Worm (Caenorhabditis elegans) whole organism, L4 larva: ENCODE results near the gene K12H6.5.

ENCODE experiments used
- R02D3.7 ChIP-seq: fragments of 150-350 bp; sonication (generic microtip); optimal IDR thresholded peaks from 3 replicates; lab custom pipeline; 2014; ENCODE audit warnings: missing biosample characterization, missing genetic modification characterization
- T26A8.4 ChIP-seq: fragments of 200-800 bp; sonication (Bioruptor generic); IDR thresholded peaks from 2 replicates; pipeline ENCODE4 v1.3.6; 2022; ENCODE audit warnings: missing genetic modification characterization, missing compliant biosample characterization
- Y105C5A.15 ChIP-seq: fragments of 200-800 bp; sonication (Bioruptor generic); IDR thresholded peaks from 2 replicates; pipeline ENCODE4 v1.3.6; 2022; ENCODE audit warnings: missing genetic modification characterization, missing compliant biosample characterization
- Y5F2A.4 ChIP-seq: fragments of 200-800 bp; sonication (Bioruptor generic); optimal IDR thresholded peaks from 2 replicates; lab custom pipeline; 2018; ENCODE audit warnings: mild to moderate bottlenecking, missing genetic modification characterization, missing compliant biosample characterization
- aha-1 ChIP-seq: fragments of 150-350 bp; peaks from one replicate; lab custom pipeline; 2014; ENCODE audit warnings: missing biosample characterization, missing genetic modification characterization
- ceh-20 ChIP-seq: fragments of 200-800 bp; sonication (Bioruptor generic); IDR thresholded peaks from 2 replicates; pipeline ENCODE4 v1.3.6; 2022; ENCODE audit warnings: missing genetic modification reagents, missing genetic modification characterization, missing compliant biosample characterization
- ceh-32 ChIP-seq: sonication (generic microtip); optimal IDR thresholded peaks from 2 replicates; lab custom pipeline; 2016; ENCODE audit warnings: mild to moderate bottlenecking, missing genetic modification characterization, missing compliant biosample characterization; ENCODE audit not compliant: poor library complexity
- ceh-44 ChIP-seq: fragments of 200-800 bp; sonication (Bioruptor generic); IDR thresholded peaks from 2 replicates; pipeline ENCODE4 v1.3.6; 2022; ENCODE audit warnings: missing genetic modification reagents, missing genetic modification characterization, missing compliant biosample characterization
- cey-2 ChIP-seq: sonication (generic microtip); optimal IDR thresholded peaks from 3 replicates; lab custom pipeline; 2017; ENCODE audit warnings: missing genetic modification characterization, mild to moderate bottlenecking, missing compliant biosample characterization, antibody characterized with exemption, borderline replicate concordance; ENCODE audit not compliant: insufficient read depth
- daf-12 ChIP-seq: fragments of 150-350 bp; optimal IDR thresholded peaks from 2 replicates; lab custom pipeline; 2014; ENCODE audit warnings: missing biosample characterization, missing genetic modification reagents, missing genetic modification characterization
- daf-16 ChIP-seq, 3 experiments: sonication (generic microtip); optimal IDR thresholded peaks; 2 replicates each; lab custom pipeline; 2016 to 2017; ENCODE audit warnings: missing genetic modification characterization in 3 of 3, missing genetic modification reagents in 3 of 3, mild to moderate bottlenecking in 2 of 3, missing compliant biosample characterization in 2 of 3, missing biosample characterization in 1 of 3, moderate library complexity in 1 of 3
- daf-19 ChIP-seq: fragments of 200-800 bp; sonication (Bioruptor generic); conservative IDR thresholded peaks from 2 replicates; pipeline ENCODE4 v1.3.6; 2022; ENCODE audit warnings: missing genetic modification characterization, missing compliant biosample characterization
- dmd-6 ChIP-seq: fragments of 200-800 bp; sonication (Bioruptor generic); IDR thresholded peaks from 2 replicates; pipeline ENCODE4 v1.3.6; 2022; ENCODE audit warnings: missing genetic modification reagents, missing genetic modification characterization, missing compliant biosample characterization
- dpl-1 ChIP-seq: fragments of 150-350 bp; optimal IDR thresholded peaks from 2 replicates; lab custom pipeline; 2014; ENCODE audit warnings: missing biosample characterization, missing genetic modification reagents, missing genetic modification characterization
- fos-1 ChIP-seq: fragments of 150-350 bp; optimal IDR thresholded peaks from 2 replicates; lab custom pipeline; 2014; ENCODE audit warnings: missing biosample characterization, missing genetic modification characterization
- gei-8 ChIP-seq: fragments of 200-800 bp; sonication (Bioruptor generic); optimal IDR thresholded peaks from 2 replicates; lab custom pipeline; 2018; ENCODE audit warnings: mild to moderate bottlenecking, missing genetic modification characterization, missing compliant biosample characterization
- hif-1 ChIP-seq, 2 experiments: sonication (generic microtip); optimal IDR thresholded peaks; 2 replicates each; lab custom pipeline; 2016 to 2017; ENCODE audit warnings: missing compliant biosample characterization in 2 of 2, missing genetic modification characterization in 2 of 2, missing genetic modification reagents in 2 of 2, missing genotype in 2 of 2, mild to moderate bottlenecking in 1 of 2
- hlh-11 ChIP-seq: fragments of 200-800 bp; sonication (Bioruptor generic); optimal IDR thresholded peaks from 2 replicates; lab custom pipeline; 2018; ENCODE audit warnings: mild to moderate bottlenecking, missing genetic modification characterization, missing compliant biosample characterization
- hlh-30 ChIP-seq: sonication (generic microtip); optimal IDR thresholded peaks from 2 replicates; lab custom pipeline; 2017; ENCODE audit warnings: antibody characterized with exemption, mild to moderate bottlenecking, missing genetic modification characterization, missing compliant biosample characterization; ENCODE audit not compliant: insufficient read depth
- hmg-1.1 ChIP-seq: fragments of 200-800 bp; sonication (Bioruptor generic); IDR thresholded peaks from 2 replicates; pipeline ENCODE4 v1.3.6; 2022; ENCODE audit warnings: missing genetic modification reagents, missing genetic modification characterization, missing compliant biosample characterization
- lim-7 ChIP-seq: fragments of 200-800 bp; sonication (Bioruptor generic); IDR thresholded peaks from 2 replicates; pipeline ENCODE4 v1.3.6; 2022; ENCODE audit warnings: missing genetic modification characterization, missing compliant biosample characterization
- lin-15B ChIP-seq: fragments of 150-350 bp; sonication (generic microtip); optimal IDR thresholded peaks from 3 replicates; lab custom pipeline; 2014; ENCODE audit warnings: missing biosample characterization, missing genetic modification characterization
- lin-38 ChIP-seq: fragments of 200-800 bp; sonication (Bioruptor generic); IDR thresholded peaks from 2 replicates; pipeline ENCODE4 v1.3.6; 2022; ENCODE audit warnings: missing genetic modification reagents, missing genetic modification characterization, missing compliant biosample characterization
- lsy-2 ChIP-seq, 2 experiments: fragments of 150-350 bp in 1 of 2; sonication (generic microtip) in 1 of 2; optimal IDR thresholded peaks; 2 replicates each; lab custom pipeline; 2014 to 2017; ENCODE audit warnings: missing biosample characterization in 2 of 2, missing genetic modification characterization in 2 of 2
- madf-9 ChIP-seq: fragments of 200-800 bp; sonication (Bioruptor generic); conservative IDR thresholded peaks from 2 replicates; pipeline ENCODE4 v1.3.6; 2022; ENCODE audit warnings: missing genetic modification reagents, missing genetic modification characterization, missing compliant biosample characterization
- mdl-1 ChIP-seq, 2 experiments: fragments of 150-350 bp in 1 of 2; sonication (generic microtip) in 1 of 2; optimal IDR thresholded peaks; 2 replicates each; lab custom pipeline; 2014 to 2017; ENCODE audit warnings: missing biosample characterization in 2 of 2, missing genetic modification characterization in 2 of 2
- nhr-11 ChIP-seq: fragments of 150-350 bp; optimal IDR thresholded peaks from 2 replicates; lab custom pipeline; 2014; ENCODE audit warnings: missing biosample characterization, missing genetic modification characterization
- nhr-111 ChIP-seq: fragments of 200-800 bp; sonication (Bioruptor generic); optimal IDR thresholded peaks from 2 replicates; lab custom pipeline; 2018; ENCODE audit warnings: mild to moderate bottlenecking, missing genetic modification characterization, missing compliant biosample characterization
- nhr-28 ChIP-seq: fragments of 150-350 bp; optimal IDR thresholded peaks from 2 replicates; lab custom pipeline; 2014; ENCODE audit warnings: missing biosample characterization, missing genetic modification characterization
- nhr-6 ChIP-seq: fragments of 150-350 bp; optimal IDR thresholded peaks from 2 replicates; lab custom pipeline; 2014; ENCODE audit warnings: missing biosample characterization, missing genetic modification characterization
- pha-4 ChIP-seq, 2 experiments: fragments of 150-350 bp in 1 of 2; fragments of 200-800 bp in 1 of 2; sonication (Bioruptor generic) in 1 of 2; IDR thresholded peaks in 1 of 2; optimal IDR thresholded peaks in 1 of 2; 2 replicates each; pipeline versions ENCODE4 v1.3.6 to Lab custom; 2014 to 2022; ENCODE audit warnings: missing genetic modification characterization in 2 of 2, missing genetic modification reagents in 2 of 2, missing biosample characterization in 1 of 2, missing compliant biosample characterization in 1 of 2
- php-3 ChIP-seq: fragments of 200-800 bp; sonication (Bioruptor generic); IDR thresholded peaks from 2 replicates; pipeline ENCODE4 v1.3.6; 2022; ENCODE audit warnings: missing genetic modification reagents, missing genetic modification characterization, missing compliant biosample characterization
- saeg-2 ChIP-seq: fragments of 200-800 bp; sonication (Bioruptor generic); IDR thresholded peaks from 2 replicates; pipeline ENCODE4 v1.3.6; 2022; ENCODE audit warnings: missing genetic modification reagents, missing genetic modification characterization, missing compliant biosample characterization
- unc-62 ChIP-seq, 3 experiments: fragments of 150-350 bp in 1 of 3; sonication (generic microtip); optimal IDR thresholded peaks in 2 of 3; peaks in 1 of 3; 1 replicate in 1 of 3; 2 replicates in 2 of 3; lab custom pipeline; 2014 to 2017; ENCODE audit warnings: missing biosample characterization in 3 of 3, missing genetic modification characterization in 3 of 3, missing genetic modification reagents in 3 of 3, missing genotype in 1 of 3
- vab-7 ChIP-seq: fragments of 200-800 bp; sonication (Bioruptor generic); IDR thresholded peaks from 2 replicates; pipeline ENCODE4 v1.3.6; 2022; ENCODE audit warnings: missing genetic modification reagents, missing genetic modification characterization, missing compliant biosample characterization
- zag-1 ChIP-seq: fragments of 150-350 bp; optimal IDR thresholded peaks from 2 replicates; lab custom pipeline; 2014; ENCODE audit warnings: missing biosample characterization, missing genetic modification characterization
- zip-2 ChIP-seq: fragments of 150-350 bp; optimal IDR thresholded peaks from 2 replicates; lab custom pipeline; 2014; ENCODE audit warnings: missing biosample characterization, missing genetic modification characterization

Gene K12H6.5

ce11 chrII:2834105-2834504 is 8.1 kb upstream of the K12H6.5 start (continued):
- no peak for TF ChIP-seq unc-62 (GFP tag; optimal IDR thresholded peaks at IDR 0.05 in 1 of 2; lab: Kevin White, UChicago)
- TF ChIP-seq unc-62 (tag; optimal IDR thresholded peaks at IDR 0.05; lab: Kevin White, UChicago) = no peak
- TF ChIP-seq T26A8.4 (GFP tag; lab: Robert Waterston, UW) = no peak
- no peak for TF ChIP-seq daf-16 (GFP tag; optimal IDR thresholded peaks at IDR 0.05; lab: Kevin White, UChicago)
- TF ChIP-seq daf-16 (tag; optimal IDR thresholded peaks at IDR 0.05; lab: Kevin White, UChicago) = peak; percentile 99
- no peak for TF ChIP-seq daf-19
- TF ChIP-seq zag-1 (tag; lab: Kevin White, UChicago) = no peak
- no peak for TF ChIP-seq madf-9 (GFP tag; lab: Robert Waterston, UW)
- no peak for TF ChIP-seq gei-8 (GFP tag; lab: Kevin White, UChicago)
- no peak for TF ChIP-seq zip-2
- no peak for TF ChIP-seq nhr-111 (GFP tag; lab: Kevin White, UChicago)
- no peak for TF ChIP-seq dpl-1 (GFP tag; lab: Kevin White, UChicago)
- TF ChIP-seq hmg-1.1 (GFP tag; lab: Robert Waterston, UW) = no peak
- no peak for TF ChIP-seq cey-2 (tag; lab: Kevin White, UChicago)
- TF ChIP-seq hlh-30 = no peak
- no peak for TF ChIP-seq ceh-44 (GFP tag; lab: Robert Waterston, UW)
- peak; percentile 44 for TF ChIP-seq nhr-11 (tag; lab: Kevin White, UChicago)
- TF ChIP-seq mdl-1 (tag; optimal IDR thresholded peaks at IDR 0.05; lab: Kevin White, UChicago) = no peak
- no peak for TF ChIP-seq lin-15B (tag; lab: Kevin White, UChicago)
- TF ChIP-seq lsy-2 (tag; optimal IDR thresholded peaks at IDR 0.05; lab: Kevin White, UChicago) = no peak
- no peak for TF ChIP-seq lin-38 (GFP tag; lab: Robert Waterston, UW)
- TF ChIP-seq hif-1 (tag; optimal IDR thresholded peaks at IDR 0.05; lab: Kevin White, UChicago) = no peak

- no peak for TF ChIP-seq Y105C5A.15
- TF ChIP-seq ceh-20 = no peak
- no peak for TF ChIP-seq ceh-32
- TF ChIP-seq hlh-30 = peak; percentile 55
- no peak for TF ChIP-seq Y5F2A.4 (GFP tag; lab: Kevin White, UChicago)
- no peak for TF ChIP-seq saeg-2 (GFP tag; lab: Robert Waterston, UW)
- no peak for TF ChIP-seq daf-16 (GFP tag; optimal IDR thresholded peaks at IDR 0.05; lab: Kevin White, UChicago)
- TF ChIP-seq daf-16 (tag; optimal IDR thresholded peaks at IDR 0.05; lab: Kevin White, UChicago) = peak; percentile 39
- TF ChIP-seq hlh-11 (tag; lab: Kevin White, UChicago) = no peak
- TF ChIP-seq fos-1 (tag; lab: Kevin White, UChicago) = no peak
- no peak for TF ChIP-seq aha-1 (tag; lab: Kevin White, UChicago)
- 0 out of 2 replicates have a peak, but pooled peaks have one; percentile 11 for TF ChIP-seq php-3
- TF ChIP-seq, all 104 proteins: peak for 3
Measured at ce11 chrII:2832539-2832938, 6.6 kb upstream of the K12H6.5 start.

- TF ChIP-seq hlh-11 (tag; lab: Kevin White, UChicago) (peak; percentile 9), lim-7 (GFP tag; lab: Robert Waterston, UW) (no peak), vab-7 (GFP tag; lab: Robert Waterston, UW) (no peak), aha-1 (tag; lab: Kevin White, UChicago) (peak; percentile 36), R02D3.7 (tag; lab: Kevin White, UChicago) (no peak), daf-16 (GFP tag; optimal IDR thresholded peaks at IDR 0.05; lab: Kevin White, UChicago) (peak in 1 of 2 experiments; percentile 11), daf-16 (tag; optimal IDR thresholded peaks at IDR 0.05; lab: Kevin White, UChicago) (peak; percentile 40), nhr-6 (tag; lab: Kevin White, UChicago) (peak; percentile 25), pha-4 (GFP tag; IDR thresholded peaks at IDR 0.05; lab: Robert Waterston, UW) (no peak), pha-4 (tag; optimal IDR thresholded peaks at IDR 0.05; lab: Kevin White, UChicago) (peak; percentile 50), dmd-6 (peak; percentile 22; the same call in 1 of the 2 replicates), nhr-28 (tag; lab: Kevin White, UChicago) (peak; percentile 53), lsy-2 (tag; optimal IDR thresholded peaks at IDR 0.05; lab: Kevin White, UChicago) (peak in 1 of 2 experiments; percentile 38), daf-12 (tag; lab: Kevin White, UChicago) (no peak)
- TF ChIP-seq, all 104 proteins: peak for 8
Measured at ce11 chrII:2832098-2832497, 6.1 kb upstream of the K12H6.5 start.
